Worm (Caenorhabditis elegans): ENCODE measurements around the gene nspg-13.

- TF ChIP-seq ztf-22 (GFP tag; optimal IDR thresholded peaks at IDR 0.05) (no peak), nhr-179 (tag; optimal IDR thresholded peaks at IDR 0.05) (no peak), Y53G8AR.9 (GFP tag; conservative IDR thresholded peaks at IDR 0.05) (no peak), snpc-3.4 (tag; optimal IDR thresholded peaks at IDR 0.05) (no peak), lin-40 (tag; optimal IDR thresholded peaks at IDR 0.05) (no peak), F49E8.2 (tag; optimal IDR thresholded peaks at IDR 0.05; ENCODE audit: insufficient read depth) (no peak), atf-7 (tag; optimal IDR thresholded peaks at IDR 0.05) (no peak), somi-1 (GFP tag; optimal IDR thresholded peaks at IDR 0.05) (no peak), lin-54 (GFP tag; optimal IDR thresholded peaks at IDR 0.05) (no peak), lir-1 (GFP tag; conservative IDR thresholded peaks at IDR 0.05) (no peak), unc-62 (GFP tag; optimal IDR thresholded peaks at IDR 0.05) (no peak)
These were observed 28.7 kb upstream of the nspg-13 start, which contains the start of gene H28G03.3 for ce11 chrX:5226265-5226664.
